Fruit fly (Drosophila melanogaster) whole organism, embryonic: ENCODE data around the gene CG9173.

Experiments used
- ATbp ChIP-seq: fragments of 200-800 bp; sonication (Bioruptor generic); optimal IDR thresholded peaks from 2 replicates; lab custom pipeline; 2017; ENCODE audit warnings: missing biosample characterization, mild to moderate bottlenecking, missing genetic modification characterization, missing genetic modification reagents
- Atf6 ChIP-seq: fragments of 200-800 bp; sonication (Bioruptor generic); IDR thresholded peaks from 2 replicates; pipeline ENCODE4 v1.3.6; 2022; ENCODE audit warnings: missing biosample characterization, missing genetic modification characterization
- CG10209 ChIP-seq: fragments of 200-800 bp; sonication (Bioruptor generic); optimal IDR thresholded peaks from 3 replicates; lab custom pipeline; 2017; ENCODE audit warnings: missing biosample characterization, mild to moderate bottlenecking, missing genetic modification characterization, missing genetic modification reagents
- CG14860 ChIP-seq: fragments of 200-800 bp; sonication (Bioruptor generic); IDR thresholded peaks from 3 replicates; pipeline ENCODE4 v1.3.6; 2022; ENCODE audit warnings: missing biosample characterization, missing genetic modification characterization; ENCODE audit not compliant: partially characterized antibody
- CG17361 ChIP-seq: fragments of 200-800 bp; sonication (Bioruptor generic); IDR thresholded peaks from 3 replicates; pipeline ENCODE4 v1.3.6; 2022; ENCODE audit warnings: missing biosample characterization, missing genetic modification characterization
- CG17829 ChIP-seq: fragments of 200-800 bp; optimal IDR thresholded peaks from 2 replicates; lab custom pipeline; 2019; ENCODE audit warnings: missing biosample characterization, mild to moderate bottlenecking, missing genetic modification characterization, moderate library complexity
- CG18011 ChIP-seq: fragments of 200-800 bp; sonication (Bioruptor generic); optimal IDR thresholded peaks from 2 replicates; lab custom pipeline; 2017; ENCODE audit warnings: missing biosample characterization, missing genetic modification characterization, mild to moderate bottlenecking, moderate library complexity, missing genotype
- CG18262 ChIP-seq: fragments of 200-800 bp; optimal IDR thresholded peaks from 3 replicates; lab custom pipeline; 2019; ENCODE audit warnings: missing biosample characterization, mild to moderate bottlenecking, missing genetic modification characterization, moderate library complexity
- CG3065 ChIP-seq: fragments of 200-800 bp; sonication (Bioruptor generic); optimal IDR thresholded peaks from 2 replicates; lab custom pipeline; 2016; ENCODE audit warnings: missing biosample characterization, missing genetic modification characterization
- CG4820 ChIP-seq: fragments of 200-800 bp; sonication (Bioruptor generic); optimal IDR thresholded peaks from 3 replicates; lab custom pipeline; 2016; ENCODE audit warnings: missing biosample characterization, missing genetic modification characterization
- CG6175 ChIP-seq: fragments of 200-800 bp; sonication (Bioruptor generic); IDR thresholded peaks from 3 replicates; pipeline ENCODE4 v1.3.6; 2022; ENCODE audit warnings: missing biosample characterization, missing genetic modification characterization
- CG6765 ChIP-seq: fragments of 200-800 bp; sonication (Bioruptor generic); optimal IDR thresholded peaks from 3 replicates; lab custom pipeline; 2017; ENCODE audit warnings: missing biosample characterization, mild to moderate bottlenecking, missing genetic modification characterization
- CG7963 ChIP-seq: fragments of 200-800 bp; sonication (Bioruptor generic); IDR thresholded peaks from 3 replicates; pipeline ENCODE4 v1.3.6; 2022; ENCODE audit warnings: missing biosample characterization, missing genetic modification characterization; ENCODE audit not compliant: partially characterized antibody
- CG7987 ChIP-seq: fragments of 200-800 bp; sonication (Bioruptor generic); optimal IDR thresholded peaks from 2 replicates; lab custom pipeline; 2018; ENCODE audit warnings: missing biosample characterization, mild to moderate bottlenecking, missing genetic modification characterization, moderate library complexity
- CG8290 ChIP-seq, 3 experiments: fragments of 200-800 bp; sonication (Bioruptor generic); optimal IDR thresholded peaks; 2 replicates each; lab custom pipeline; 2016 to 2019; ENCODE audit warnings: missing biosample characterization in 3 of 3, missing genetic modification characterization in 3 of 3, mild to moderate bottlenecking in 2 of 3, moderate library complexity in 1 of 3
- Dbx ChIP-seq: fragments of 200-800 bp; sonication (Bioruptor generic); IDR thresholded peaks from 3 replicates; pipeline ENCODE4 v1.3.6; 2022; ENCODE audit warnings: missing biosample characterization, missing genetic modification characterization
- HHEX ChIP-seq: fragments of 200-800 bp; sonication (Bioruptor generic); optimal IDR thresholded peaks from 3 replicates; lab custom pipeline; 2017; ENCODE audit warnings: missing biosample characterization, mild to moderate bottlenecking, missing genetic modification characterization, missing genetic modification reagents
- Max ChIP-seq: fragments of 200-800 bp; sonication (Bioruptor generic); optimal IDR thresholded peaks from 2 replicates; lab custom pipeline; 2016; ENCODE audit warnings: missing biosample characterization, mild to moderate bottlenecking, missing genetic modification characterization
- Myb ChIP-seq: fragments of 200-800 bp; sonication (Bioruptor generic); optimal IDR thresholded peaks from 2 replicates; lab custom pipeline; 2016; ENCODE audit warnings: missing biosample characterization, missing genetic modification characterization
- Ravus ChIP-seq: fragments of 200-800 bp; sonication (Bioruptor generic); IDR thresholded peaks from 2 replicates; pipeline ENCODE4 v1.3.6; 2022; ENCODE audit warnings: missing biosample characterization, missing genetic modification characterization
- Rx ChIP-seq: fragments of 200-800 bp; sonication (Bioruptor generic); IDR thresholded peaks from 2 replicates; pipeline ENCODE4 v1.3.6; 2022; ENCODE audit warnings: missing biosample characterization, missing genetic modification characterization
- Scr ChIP-seq: fragments of 200-800 bp; sonication (Bioruptor generic); IDR thresholded peaks from 2 replicates; pipeline ENCODE4 v1.3.6; 2022; ENCODE audit warnings: missing biosample characterization, missing genetic modification characterization; ENCODE audit not compliant: partially characterized antibody
- Sry-β ChIP-seq: fragments of 200-800 bp; sonication (Bioruptor generic); optimal IDR thresholded peaks from 2 replicates; lab custom pipeline; 2018; ENCODE audit warnings: missing biosample characterization, mild to moderate bottlenecking, missing genetic modification characterization, moderate library complexity
- Stat92E ChIP-seq, 3 experiments: fragments of >200 bp in 2 of 3; fragments of 200-800 bp in 1 of 3; sonication (Bioruptor generic) in 1 of 3; optimal IDR thresholded peaks; 2 replicates each; lab custom pipeline; 2017 to 2019; ENCODE audit warnings: missing biosample characterization in 3 of 3, missing genetic modification characterization in 3 of 3, mild to moderate bottlenecking in 1 of 3, moderate library complexity in 1 of 3
- Tbp ChIP-seq: fragments of >200 bp; optimal IDR thresholded peaks from 2 replicates; lab custom pipeline; 2018; ENCODE audit warnings: missing biosample characterization, missing genetic modification characterization
- ac ChIP-seq: fragments of 200-800 bp; sonication (Bioruptor generic); optimal IDR thresholded peaks from 3 replicates; lab custom pipeline; 2017; ENCODE audit warnings: missing biosample characterization, mild to moderate bottlenecking, missing genetic modification characterization
- ash1 ChIP-seq: fragments of 200-800 bp; sonication (Bioruptor generic); optimal IDR thresholded peaks from 2 replicates; lab custom pipeline; 2018; ENCODE audit warnings: missing biosample characterization, mild to moderate bottlenecking, missing genetic modification characterization
- bbx ChIP-seq: fragments of 200-800 bp; sonication (Bioruptor generic); IDR thresholded peaks from 2 replicates; pipeline ENCODE4 v1.3.6; 2022; ENCODE audit warnings: missing biosample characterization, missing genetic modification characterization; ENCODE audit not compliant: partially characterized antibody
- dm ChIP-seq: fragments of 200-800 bp; sonication (Bioruptor generic); optimal IDR thresholded peaks from 3 replicates; lab custom pipeline; 2016; ENCODE audit warnings: missing biosample characterization, missing genetic modification characterization
- eyg ChIP-seq: fragments of 200-800 bp; sonication (Bioruptor generic); optimal IDR thresholded peaks from 3 replicates; lab custom pipeline; 2016; ENCODE audit warnings: missing biosample characterization, missing genetic modification characterization
- fu2 ChIP-seq: fragments of 200-800 bp; sonication (Bioruptor generic); optimal IDR thresholded peaks from 2 replicates; lab custom pipeline; 2016; ENCODE audit warnings: missing biosample characterization, missing genetic modification characterization
- gce ChIP-seq: fragments of 200-800 bp; sonication (Bioruptor generic); IDR thresholded peaks from 3 replicates; pipeline ENCODE4 v1.3.6; 2022; ENCODE audit warnings: missing biosample characterization, missing genetic modification characterization
- gcm2 ChIP-seq: fragments of 200-800 bp; sonication (Bioruptor generic); optimal IDR thresholded peaks from 2 replicates; lab custom pipeline; 2016; ENCODE audit warnings: missing biosample characterization, missing genetic modification characterization
- grn ChIP-seq: fragments of 200-800 bp; sonication (Bioruptor generic); optimal IDR thresholded peaks from 3 replicates; lab custom pipeline; 2017; ENCODE audit warnings: missing biosample characterization, missing genetic modification characterization
- hbn ChIP-seq: fragments of 200-800 bp; sonication (Bioruptor generic); IDR thresholded peaks from 2 replicates; pipeline ENCODE4 v1.3.6; 2022; ENCODE audit warnings: missing biosample characterization, missing genetic modification characterization; ENCODE audit not compliant: partially characterized antibody
- insv ChIP-seq, 2 experiments: fragments of 200-800 bp; sonication (Bioruptor generic); optimal IDR thresholded peaks; 3 replicates each; lab custom pipeline; 2016 to 2018; ENCODE audit warnings: missing biosample characterization in 2 of 2, missing genetic modification characterization in 2 of 2
- jumu ChIP-seq: fragments of 200-800 bp; sonication (Bioruptor generic); optimal IDR thresholded peaks from 3 replicates; lab custom pipeline; 2016; ENCODE audit warnings: missing biosample characterization, missing genetic modification characterization
- kay ChIP-seq: fragments of 200-800 bp; sonication (Bioruptor generic); optimal IDR thresholded peaks from 2 replicates; lab custom pipeline; 2016; ENCODE audit warnings: missing biosample characterization, missing genetic modification characterization
- pan ChIP-seq, 4 experiments: fragments of >200 bp in 3 of 4; fragments of 200-800 bp in 1 of 4; sonication (Bioruptor generic) in 1 of 4; optimal IDR thresholded peaks in 3 of 4; IDR thresholded peaks in 1 of 4; 2 replicates each; pipeline versions ENCODE4 v1.3.6 to Lab custom; 2017 to 2022; ENCODE audit warnings: missing biosample characterization in 2 of 4, missing genetic modification characterization in 2 of 4, mixed read lengths in 1 of 4
- pb ChIP-seq: fragments of 200-800 bp; sonication (Bioruptor generic); optimal IDR thresholded peaks from 3 replicates; lab custom pipeline; 2016; ENCODE audit warnings: missing biosample characterization, missing genetic modification characterization
- pita ChIP-seq: fragments of 200-800 bp; sonication (Bioruptor generic); optimal IDR thresholded peaks from 2 replicates; lab custom pipeline; 2017; ENCODE audit warnings: missing biosample characterization, mild to moderate bottlenecking, missing genetic modification characterization
- prd ChIP-seq, 3 experiments: fragments of >200 bp in 2 of 3; fragments of 200-800 bp in 1 of 3; sonication (Bioruptor generic) in 1 of 3; optimal IDR thresholded peaks in 2 of 3; IDR thresholded peaks in 1 of 3; 2 replicates in 2 of 3; 3 replicates in 1 of 3; pipeline versions ENCODE4 v1.3.6 to Lab custom; 2017 to 2022; ENCODE audit warnings: missing biosample characterization in 1 of 3, missing genetic modification characterization in 1 of 3
- scrt ChIP-seq: fragments of 200-800 bp; sonication (Bioruptor generic); optimal IDR thresholded peaks from 2 replicates; lab custom pipeline; 2018; ENCODE audit warnings: missing biosample characterization, mild to moderate bottlenecking, missing genetic modification characterization, moderate library complexity
- so ChIP-seq: fragments of 200-800 bp; sonication (Bioruptor generic); IDR thresholded peaks from 3 replicates; pipeline ENCODE4 v1.3.6; 2022; ENCODE audit warnings: missing biosample characterization, missing genetic modification characterization
- sqz ChIP-seq: fragments of 200-800 bp; sonication (Bioruptor generic); optimal IDR thresholded peaks from 3 replicates; lab custom pipeline; 2018; ENCODE audit warnings: missing biosample characterization, mild to moderate bottlenecking, missing genetic modification characterization
- tin ChIP-seq: fragments of 200-800 bp; sonication (Bioruptor generic); optimal IDR thresholded peaks from 3 replicates; lab custom pipeline; 2016; ENCODE audit warnings: missing biosample characterization, missing genetic modification characterization
- tup ChIP-seq: fragments of 200-800 bp; sonication (Bioruptor generic); optimal IDR thresholded peaks from 2 replicates; lab custom pipeline; 2016; ENCODE audit warnings: missing biosample characterization, mild to moderate bottlenecking, missing genetic modification characterization, moderate library complexity
- zfh1 ChIP-seq: fragments of 200-800 bp; sonication (Bioruptor generic); IDR thresholded peaks from 3 replicates; pipeline ENCODE4 v1.3.6; 2022; ENCODE audit warnings: missing biosample characterization, missing genetic modification characterization
- zfh2 ChIP-seq: fragments of 200-800 bp; sonication (Bioruptor generic); optimal IDR thresholded peaks from 2 replicates; lab custom pipeline; 2016; ENCODE audit warnings: missing biosample characterization, missing genetic modification characterization

Gene CG9173

DNA sequence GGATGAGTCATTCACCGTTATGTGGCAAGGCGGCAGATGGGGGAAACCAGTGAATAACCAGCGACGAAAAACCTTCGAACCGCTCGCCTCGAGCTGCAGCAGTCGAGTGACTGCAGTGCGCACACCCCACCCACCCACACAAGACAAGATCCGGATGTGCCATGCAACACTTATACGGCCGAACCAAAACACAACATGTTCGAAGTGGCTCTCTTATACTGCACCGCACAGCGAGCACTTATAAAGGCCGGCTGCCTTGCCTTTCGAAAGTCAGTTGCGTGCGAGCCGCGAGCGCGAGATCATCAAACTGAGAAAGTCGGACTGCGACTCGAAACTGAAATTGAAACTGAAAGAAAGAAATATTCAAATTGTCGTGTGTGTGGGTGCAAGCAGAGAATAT, 40.3 kb upstream of the CG9173 start, which contains the start of gene rho:
TSS of gene rho (plus strand) at position 265 of the 400 bp plus-strand sequence.
- TF ChIP-seq CG10209 (GFP tag; lab: Kevin White, UChicago) = no peak
- TF ChIP-seq HHEX = peak; percentile 15
- TF ChIP-seq CG6175 (GFP tag; lab: Robert Waterston, UW) = no peak; the same call in 1 of the 3 replicates
- no peak for TF ChIP-seq CG14860 (GFP tag; lab: Robert Waterston, UW)
- no peak for TF ChIP-seq pan (optimal IDR thresholded peaks at IDR 0.05; lab: Kevin White, UChicago)
- no peak for TF ChIP-seq pan (GFP tag; optimal IDR thresholded peaks at IDR 0.05 in 1 of 2, IDR thresholded peaks at IDR 0.05 in 1 of 2)
- peak; percentile 52 for TF ChIP-seq Atf6 (GFP tag; lab: Robert Waterston, UW)
- TF ChIP-seq ac = no peak
- TF ChIP-seq CG7963 (GFP tag; lab: Robert Waterston, UW) = no peak
- TF ChIP-seq CG17361 (GFP tag; lab: Robert Waterston, UW) = no peak
- peak; percentile 5 for TF ChIP-seq Myb (GFP tag; lab: Kevin White, UChicago)
- TF ChIP-seq Stat92E (GFP tag; optimal IDR thresholded peaks at IDR 0.05; lab: Kevin White, UChicago) = peak in 1 of 3 experiments; percentile 22
- TF ChIP-seq pb (GFP tag; lab: Kevin White, UChicago) = no peak
- TF ChIP-seq jumu (GFP tag; lab: Kevin White, UChicago) = no peak
- peak; percentile 19 for TF ChIP-seq Max (GFP tag; lab: Kevin White, UChicago)
- TF ChIP-seq dm = no peak
- TF ChIP-seq scrt = no peak
- TF ChIP-seq so = peak; percentile 53; the same call in 2 of the 3 replicates
- peak; percentile 58 for TF ChIP-seq CG17829 (tag; lab: Kevin White, UChicago)
- peak; percentile 62 for TF ChIP-seq kay
- TF ChIP-seq hbn (GFP tag; lab: Robert Waterston, UW) = no peak
- peak; percentile 46 for TF ChIP-seq Scr (GFP tag; lab: Robert Waterston, UW)
- TF ChIP-seq prd (optimal IDR thresholded peaks at IDR 0.05; lab: Kevin White, UChicago) = no peak
- 0 out of 3 replicates have a peak, but pooled peaks have one; percentile 10 for TF ChIP-seq prd (GFP tag; IDR thresholded peaks at IDR 0.05; lab: Robert Waterston, UW)
- TF ChIP-seq tin = peak; percentile 32
- no peak for TF ChIP-seq CG4820
- peak; percentile 38 for TF ChIP-seq CG18262
- TF ChIP-seq bbx (GFP tag; lab: Robert Waterston, UW) = peak; percentile 73
- TF ChIP-seq sqz = no peak
- TF ChIP-seq Rx (GFP tag; lab: Robert Waterston, UW) = no peak
- TF ChIP-seq grn = no peak
- peak; percentile 4 for TF ChIP-seq ATbp (GFP tag; lab: Kevin White, UChicago)
- no peak for TF ChIP-seq zfh2 (GFP tag; lab: Kevin White, UChicago)
- TF ChIP-seq ash1 (GFP tag; lab: Kevin White, UChicago) = no peak
- TF ChIP-seq Ravus = no peak
- TF ChIP-seq Dbx (GFP tag; lab: Robert Waterston, UW) = 0 out of 3 replicates have a peak, but pooled peaks have one; percentile 50
- no peak for TF ChIP-seq gcm2 (GFP tag; lab: Kevin White, UChicago)
- peak in 1 of 2 experiments; percentile 13 for TF ChIP-seq insv (GFP tag; optimal IDR thresholded peaks at IDR 0.05; lab: Kevin White, UChicago)
- no peak for TF ChIP-seq CG6765 (GFP tag; lab: Kevin White, UChicago)
- TF ChIP-seq zfh1 (GFP tag; lab: Robert Waterston, UW) = no peak
- peak; percentile 8 for TF ChIP-seq eyg (GFP tag; lab: Kevin White, UChicago)
- no peak for TF ChIP-seq fu2 (GFP tag; lab: Kevin White, UChicago)
- no peak for TF ChIP-seq CG8290 (GFP tag; optimal IDR thresholded peaks at IDR 0.05; lab: Kevin White, UChicago)
- peak in 1 of 2 experiments; percentile 71 for TF ChIP-seq CG8290 (tag; optimal IDR thresholded peaks at IDR 0.05; lab: Kevin White, UChicago)
- TF ChIP-seq pita (GFP tag; lab: Kevin White, UChicago) = no peak
- no peak for TF ChIP-seq CG18011 (GFP tag; lab: Kevin White, UChicago)
- peak; percentile 81 for TF ChIP-seq Tbp (GFP tag; lab: Kevin White, UChicago)
- TF ChIP-seq CG3065 (GFP tag; lab: Kevin White, UChicago) = no peak
- peak; percentile 32 for TF ChIP-seq CG7987 (GFP tag; lab: Kevin White, UChicago)
- peak; percentile 73; the same call in 1 of the 3 replicates for TF ChIP-seq gce (GFP tag; lab: Robert Waterston, UW)
- no peak for TF ChIP-seq tup
- no peak for TF ChIP-seq Sry-β (GFP tag; lab: Kevin White, UChicago)
